Fruit fly (Drosophila melanogaster) whole organism, embryonic: ENCODE measurements around the gene Cmtr1.

Experiments
- Adf1 ChIP-seq: fragments of 200-800 bp; sonication (Bioruptor generic); IDR thresholded peaks from 2 replicates; pipeline ENCODE4 v1.3.6; 2022; ENCODE audit warnings: missing biosample characterization, missing genetic modification characterization
- B-H2 ChIP-seq: fragments of 200-800 bp; sonication (Bioruptor generic); optimal IDR thresholded peaks from 2 replicates; lab custom pipeline; 2018; ENCODE audit warnings: missing biosample characterization, mild to moderate bottlenecking, missing genetic modification characterization
- BtbVII ChIP-seq: fragments of 200-800 bp; sonication (Bioruptor generic); optimal IDR thresholded peaks from 3 replicates; lab custom pipeline; 2017; ENCODE audit warnings: missing biosample characterization, mild to moderate bottlenecking, missing genetic modification characterization
- CG10267 ChIP-seq: fragments of 200-800 bp; sonication (Bioruptor generic); optimal IDR thresholded peaks from 2 replicates; lab custom pipeline; 2018; ENCODE audit warnings: missing biosample characterization, mild to moderate bottlenecking, missing genetic modification characterization, moderate library complexity
- CG10565 ChIP-seq: fragments of 200-800 bp; sonication (Bioruptor generic); optimal IDR thresholded peaks from 3 replicates; lab custom pipeline; 2016; ENCODE audit warnings: missing biosample characterization, mild to moderate bottlenecking, missing genetic modification characterization
- CG10979 ChIP-seq: fragments of 200-800 bp; sonication (Bioruptor generic); optimal IDR thresholded peaks from 2 replicates; lab custom pipeline; 2018; ENCODE audit warnings: missing biosample characterization, mild to moderate bottlenecking, missing genetic modification characterization, moderate library complexity
- CG12391 ChIP-seq: fragments of 200-800 bp; sonication (Bioruptor generic); optimal IDR thresholded peaks from 3 replicates; lab custom pipeline; 2018; ENCODE audit warnings: missing biosample characterization, mild to moderate bottlenecking, missing genetic modification characterization, moderate library complexity
- CG13287 ChIP-seq: fragments of 200-800 bp; sonication (Bioruptor generic); IDR thresholded peaks from 2 replicates; pipeline ENCODE4 v1.3.6; 2022; ENCODE audit warnings: missing biosample characterization, missing genetic modification characterization; ENCODE audit not compliant: partially characterized antibody
- CG17361 ChIP-seq: fragments of 200-800 bp; sonication (Bioruptor generic); IDR thresholded peaks from 3 replicates; pipeline ENCODE4 v1.3.6; 2022; ENCODE audit warnings: missing biosample characterization, missing genetic modification characterization
- CG17829 ChIP-seq: fragments of 200-800 bp; optimal IDR thresholded peaks from 2 replicates; lab custom pipeline; 2019; ENCODE audit warnings: missing biosample characterization, mild to moderate bottlenecking, missing genetic modification characterization, moderate library complexity
- CG1792 ChIP-seq: fragments of 200-800 bp; sonication (Bioruptor generic); optimal IDR thresholded peaks from 2 replicates; lab custom pipeline; 2016; ENCODE audit warnings: missing biosample characterization, missing genetic modification characterization
- CG18262 ChIP-seq: fragments of 200-800 bp; optimal IDR thresholded peaks from 3 replicates; lab custom pipeline; 2019; ENCODE audit warnings: missing biosample characterization, mild to moderate bottlenecking, missing genetic modification characterization, moderate library complexity
- CG2120 ChIP-seq: fragments of 200-800 bp; sonication (Bioruptor generic); optimal IDR thresholded peaks from 3 replicates; lab custom pipeline; 2016; ENCODE audit warnings: missing biosample characterization, missing genetic modification characterization
- CG30020 ChIP-seq: fragments of 200-800 bp; optimal IDR thresholded peaks from 2 replicates; lab custom pipeline; 2019; ENCODE audit warnings: missing biosample characterization, mild to moderate bottlenecking, missing genetic modification characterization, moderate library complexity
- CG31441 ChIP-seq: fragments of 200-800 bp; sonication (Bioruptor generic); IDR thresholded peaks from 2 replicates; pipeline ENCODE4 v1.3.6; 2022; ENCODE audit warnings: missing biosample characterization, missing genetic modification characterization
- CG32532 ChIP-seq: fragments of 200-800 bp; sonication (Bioruptor generic); IDR thresholded peaks from 2 replicates; pipeline ENCODE4 v1.3.6; 2022; ENCODE audit warnings: missing biosample characterization, missing genetic modification characterization
- CG32772 ChIP-seq: fragments of 200-800 bp; sonication (Bioruptor generic); IDR thresholded peaks from 2 replicates; pipeline ENCODE4 v1.3.6; 2022; ENCODE audit warnings: missing biosample characterization, missing genetic modification characterization
- CG7839 ChIP-seq: fragments of 200-800 bp; sonication (Bioruptor generic); optimal IDR thresholded peaks from 3 replicates; lab custom pipeline; 2018; ENCODE audit warnings: missing biosample characterization, mild to moderate bottlenecking, missing genetic modification characterization, moderate library complexity
- CG9932 ChIP-seq: fragments of 200-800 bp; sonication (Bioruptor generic); IDR thresholded peaks from 2 replicates; pipeline ENCODE4 v1.3.6; 2022; ENCODE audit warnings: missing biosample characterization, missing genetic modification characterization
- Dbx ChIP-seq: fragments of 200-800 bp; sonication (Bioruptor generic); IDR thresholded peaks from 3 replicates; pipeline ENCODE4 v1.3.6; 2022; ENCODE audit warnings: missing biosample characterization, missing genetic modification characterization
- Dek ChIP-seq: fragments of 200-800 bp; sonication (Bioruptor generic); optimal IDR thresholded peaks from 3 replicates; lab custom pipeline; 2019; ENCODE audit warnings: missing biosample characterization, mild to moderate bottlenecking, missing genetic modification characterization, moderate library complexity
- Drgx ChIP-seq: fragments of 200-800 bp; sonication (Bioruptor generic); IDR thresholded peaks from 2 replicates; pipeline ENCODE4 v1.3.6; 2022; ENCODE audit warnings: missing biosample characterization, missing genetic modification characterization
- Hand ChIP-seq: fragments of 200-800 bp; sonication (Bioruptor generic); optimal IDR thresholded peaks from 2 replicates; lab custom pipeline; 2017; ENCODE audit warnings: mild to moderate bottlenecking, missing biosample characterization, missing genetic modification reagents, missing genetic modification characterization
- Jarid2 ChIP-seq: fragments of 200-800 bp; sonication (Bioruptor generic); optimal IDR thresholded peaks from 3 replicates; lab custom pipeline; 2017; ENCODE audit warnings: mild to moderate bottlenecking, missing biosample characterization, missing genetic modification reagents, missing genetic modification characterization
- Med ChIP-seq: fragments of 200-800 bp; sonication (Bioruptor generic); peaks from one replicate; lab custom pipeline; 2016; ENCODE audit warnings: missing biosample characterization, missing genetic modification characterization, mild to moderate bottlenecking, inconsistent platforms, moderate library complexity
- NK7.1 ChIP-seq: fragments of 200-800 bp; sonication (Bioruptor generic); optimal IDR thresholded peaks from 3 replicates; lab custom pipeline; 2016; ENCODE audit warnings: missing biosample characterization, missing genetic modification characterization
- Scr ChIP-seq: fragments of 200-800 bp; sonication (Bioruptor generic); IDR thresholded peaks from 2 replicates; pipeline ENCODE4 v1.3.6; 2022; ENCODE audit warnings: missing biosample characterization, missing genetic modification characterization; ENCODE audit not compliant: partially characterized antibody
- Stat92E ChIP-seq, 3 experiments: fragments of >200 bp in 2 of 3; fragments of 200-800 bp in 1 of 3; sonication (Bioruptor generic) in 1 of 3; optimal IDR thresholded peaks; 2 replicates each; lab custom pipeline; 2017 to 2019; ENCODE audit warnings: missing biosample characterization in 3 of 3, missing genetic modification characterization in 3 of 3, mild to moderate bottlenecking in 1 of 3, moderate library complexity in 1 of 3
- cad ChIP-seq: fragments of >200 bp; optimal IDR thresholded peaks from 2 replicates; lab custom pipeline; 2017; ENCODE audit warnings: missing biosample characterization, missing genetic modification characterization
- ci ChIP-seq: fragments of 200-800 bp; sonication (Bioruptor generic); IDR thresholded peaks from 3 replicates; pipeline ENCODE4 v1.3.6; 2022; ENCODE audit warnings: missing biosample characterization, missing genetic modification characterization
- da ChIP-seq: fragments of 200-800 bp; sonication (Bioruptor generic); optimal IDR thresholded peaks from 2 replicates; lab custom pipeline; 2016; ENCODE audit warnings: missing biosample characterization, missing genetic modification characterization
- danr ChIP-seq: fragments of 200-800 bp; sonication (Bioruptor generic); IDR thresholded peaks from 2 replicates; pipeline ENCODE4 v1.3.6; 2022; ENCODE audit warnings: missing biosample characterization, missing genetic modification characterization
- dati ChIP-seq: fragments of 200-800 bp; sonication (Bioruptor generic); IDR thresholded peaks from 2 replicates; pipeline ENCODE4 v1.3.6; 2022; ENCODE audit warnings: missing biosample characterization, missing genetic modification characterization
- eve ChIP-seq, 2 experiments: fragments of >200 bp; optimal IDR thresholded peaks; 2 replicates each; lab custom pipeline; 2017; ENCODE audit warnings: missing biosample characterization in 2 of 2, missing genetic modification characterization in 2 of 2
- grn ChIP-seq: fragments of 200-800 bp; sonication (Bioruptor generic); optimal IDR thresholded peaks from 3 replicates; lab custom pipeline; 2017; ENCODE audit warnings: missing biosample characterization, missing genetic modification characterization
- gsb-n ChIP-seq: fragments of 200-800 bp; sonication (Bioruptor generic); optimal IDR thresholded peaks from 3 replicates; lab custom pipeline; 2018; ENCODE audit warnings: missing biosample characterization, mild to moderate bottlenecking, missing genetic modification characterization
- hb ChIP-seq: fragments of 200-800 bp; sonication (Bioruptor generic); IDR thresholded peaks from 3 replicates; pipeline ENCODE4 v1.3.6; 2022; ENCODE audit warnings: missing biosample characterization, missing genetic modification characterization; ENCODE audit not compliant: partially characterized antibody
- knrl ChIP-seq: fragments of 200-800 bp; sonication (Bioruptor generic); IDR thresholded peaks from 3 replicates; pipeline ENCODE4 v1.3.6; 2022; ENCODE audit warnings: missing biosample characterization, missing genetic modification characterization; ENCODE audit not compliant: partially characterized antibody
- lilli ChIP-seq: fragments of 200-800 bp; sonication (Bioruptor generic); optimal IDR thresholded peaks from 3 replicates; lab custom pipeline; 2016; ENCODE audit warnings: missing biosample characterization, missing genetic modification characterization
- mld ChIP-seq: fragments of 200-800 bp; sonication (Bioruptor generic); IDR thresholded peaks from 3 replicates; pipeline ENCODE4 v1.3.6; 2022; ENCODE audit warnings: missing biosample characterization, missing genetic modification characterization; ENCODE audit not compliant: partially characterized antibody
- nmo ChIP-seq: fragments of 200-800 bp; sonication (Bioruptor generic); optimal IDR thresholded peaks from 2 replicates; lab custom pipeline; 2018; ENCODE audit warnings: missing biosample characterization, mild to moderate bottlenecking, missing genetic modification characterization, moderate library complexity
- pros ChIP-seq: fragments of 200-800 bp; sonication (Bioruptor generic); optimal IDR thresholded peaks from 3 replicates; lab custom pipeline; 2019; ENCODE audit warnings: missing biosample characterization, mild to moderate bottlenecking, missing genetic modification characterization, moderate library complexity
- run ChIP-seq: fragments of 200-800 bp; sonication (Bioruptor generic); optimal IDR thresholded peaks from 3 replicates; lab custom pipeline; 2018; ENCODE audit warnings: missing biosample characterization, mild to moderate bottlenecking, missing genetic modification characterization
- sens ChIP-seq: fragments of 200-800 bp; sonication (Bioruptor generic); peaks from one replicate; lab custom pipeline; 2016; ENCODE audit warnings: missing biosample characterization, missing genetic modification characterization
- sqz ChIP-seq: fragments of 200-800 bp; sonication (Bioruptor generic); optimal IDR thresholded peaks from 3 replicates; lab custom pipeline; 2018; ENCODE audit warnings: missing biosample characterization, mild to moderate bottlenecking, missing genetic modification characterization
- sr ChIP-seq: fragments of 200-800 bp; sonication (Bioruptor generic); IDR thresholded peaks from 3 replicates; pipeline ENCODE4 v1.3.6; 2022; ENCODE audit warnings: missing biosample characterization, missing genetic modification characterization
- vvl ChIP-seq: fragments of 200-800 bp; sonication (Bioruptor generic); IDR thresholded peaks from 2 replicates; pipeline ENCODE4 v1.3.6; 2022; ENCODE audit warnings: missing biosample characterization, missing genetic modification characterization
- wor ChIP-seq: fragments of 200-800 bp; sonication (Bioruptor generic); IDR thresholded peaks from 2 replicates; pipeline ENCODE4 v1.3.6; 2022; ENCODE audit warnings: missing biosample characterization, missing genetic modification characterization
- z ChIP-seq: fragments of 200-800 bp; sonication (Bioruptor generic); IDR thresholded peaks from 3 replicates; pipeline ENCODE4 v1.3.6; 2022; ENCODE audit warnings: missing biosample characterization, missing genetic modification characterization

Cmtr1 gene

dm6 chrX:4106240-4106639, 5.4 kb upstream of the Cmtr1 start:
- TF ChIP-seq Jarid2 (GFP tag; lab: Kevin White, UChicago) (no peak), danr (GFP tag; lab: Robert Waterston, UW) (no peak), BtbVII (GFP tag; lab: Kevin White, UChicago) (peak; percentile 5), run (tag; lab: Kevin White, UChicago) (no peak), CG30020 (no peak), CG10565 (GFP tag; lab: Kevin White, UChicago) (no peak), da (GFP tag; lab: Kevin White, UChicago) (no peak), sens (GFP tag; lab: Kevin White, UChicago) (no peak), Dbx (GFP tag; lab: Robert Waterston, UW) (0 out of 3 replicates have a peak, but pooled peaks have one; percentile 3), CG17361 (GFP tag; lab: Robert Waterston, UW) (0 out of 3 replicates have a peak, but pooled peaks have one; percentile 0), hb (GFP tag; lab: Robert Waterston, UW) (0 out of 3 replicates have a peak, but pooled peaks have one; percentile 5), Stat92E (GFP tag; optimal IDR thresholded peaks at IDR 0.05; lab: Kevin White, UChicago) (peak in 1 of 3 experiments; percentile 12), z (GFP tag; lab: Robert Waterston, UW) (no peak), wor (GFP tag; lab: Robert Waterston, UW) (no peak), CG13287 (GFP tag; lab: Robert Waterston, UW) (0 out of 2 replicates have a peak, but pooled peaks have one; percentile 1), sqz (GFP tag; lab: Kevin White, UChicago) (peak; percentile 73), gsb-n (no peak), mld (GFP tag; lab: Robert Waterston, UW) (peak; percentile 4; the same call in 1 of the 3 replicates), dati (GFP tag; lab: Robert Waterston, UW) (0 out of 2 replicates have a peak, but pooled peaks have one; percentile 17)

- peak; percentile 75; the same call in 2 of the 3 replicates for TF ChIP-seq ci
- peak; percentile 26 for TF ChIP-seq CG7839 (tag; lab: Kevin White, UChicago)
- peak; percentile 39; the same call in 1 of the 2 replicates for TF ChIP-seq CG31441 (GFP tag; lab: Robert Waterston, UW)
- no peak for TF ChIP-seq eve (GFP tag; optimal IDR thresholded peaks at IDR 0.05; lab: Kevin White, UChicago)
- peak; percentile 42 for TF ChIP-seq vvl (GFP tag; lab: Robert Waterston, UW)
- peak; percentile 87 for TF ChIP-seq Med (GFP tag; lab: Kevin White, UChicago)
- TF ChIP-seq CG18262 (tag; lab: Kevin White, UChicago) = peak; percentile 9
- TF ChIP-seq pros (GFP tag; lab: Kevin White, UChicago) = no peak
- peak; percentile 52 for TF ChIP-seq Drgx (GFP tag; lab: Robert Waterston, UW)
- TF ChIP-seq NK7.1 = no peak
- peak; percentile 43; the same call in 1 of the 2 replicates for TF ChIP-seq CG32772 (GFP tag; lab: Robert Waterston, UW)
- TF ChIP-seq Scr (GFP tag; lab: Robert Waterston, UW) = peak; percentile 82
- TF ChIP-seq knrl (GFP tag; lab: Robert Waterston, UW) = peak; percentile 81
- no peak for TF ChIP-seq grn
- TF ChIP-seq CG12391 (tag; lab: Kevin White, UChicago) = peak; percentile 38
- TF ChIP-seq sr (GFP tag; lab: Robert Waterston, UW) = 0 out of 3 replicates have a peak, but pooled peaks have one; percentile 19
- TF ChIP-seq lilli = peak; percentile 21
- TF ChIP-seq Hand (GFP tag; lab: Kevin White, UChicago) = no peak
- peak; percentile 37; the same call in 1 of the 2 replicates for TF ChIP-seq Adf1
- TF ChIP-seq CG17829 = peak; percentile 72
- peak; percentile 18 for TF ChIP-seq Dek (tag; lab: Kevin White, UChicago)
- peak; percentile 77 for TF ChIP-seq CG10267 (tag; lab: Kevin White, UChicago)
- TF ChIP-seq CG2120 (GFP tag; lab: Kevin White, UChicago) = peak; percentile 47
- TF ChIP-seq CG1792 (GFP tag; lab: Kevin White, UChicago) = peak; percentile 5
- TF ChIP-seq cad = no peak
- TF ChIP-seq nmo (GFP tag; lab: Kevin White, UChicago) = peak; percentile 51
- TF ChIP-seq B-H2 (GFP tag; lab: Kevin White, UChicago) = peak; percentile 51
- no peak for TF ChIP-seq da (GFP tag; lab: Kevin White, UChicago)
- peak; percentile 54 for TF ChIP-seq CG9932 (GFP tag; lab: Robert Waterston, UW)
- TF ChIP-seq CG10979 (tag; lab: Kevin White, UChicago) = peak; percentile 26
- peak; percentile 68; the same call in 1 of the 2 replicates for TF ChIP-seq CG32532 (GFP tag; lab: Robert Waterston, UW)
Observed at dm6 chrX:4105830-4106233, 5.0 kb upstream of the Cmtr1 start, which contains the start of gene cib. Gene cib, plus strand, starts transcription at chrX:4106113.
